Fruit fly (Drosophila melanogaster): ENCODE measurements around the gene CG42369.

The CG42369 gene

DNA sequence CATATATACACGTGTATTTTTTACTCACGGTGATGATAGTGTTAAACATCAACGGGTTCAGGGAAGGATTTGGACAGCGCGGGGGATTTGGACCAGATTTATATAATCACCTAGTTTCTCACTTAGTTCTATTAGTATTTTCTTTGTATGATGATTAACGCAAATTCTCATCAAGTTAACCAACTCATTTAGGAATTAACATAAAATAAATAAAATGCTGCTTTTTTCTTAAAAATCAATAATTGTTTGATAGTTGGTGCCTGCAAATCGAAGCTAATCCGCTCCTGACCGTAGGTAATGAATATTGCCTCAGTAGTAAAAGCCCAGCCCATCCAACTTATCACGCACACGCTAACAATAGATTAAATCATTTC is 45.3 kb downstream of the CG42369 start (continued):
- TF ChIP-seq Oaz (GFP tag; IDR thresholded peaks at IDR 0.05) (peak; percentile 70), CG42726 (GFP tag; IDR thresholded peaks at IDR 0.05; ENCODE audit: partially characterized antibody) (no peak), Sox100B (GFP tag; optimal IDR thresholded peaks at IDR 0.05) (peak; percentile 79), gem (tag; optimal IDR thresholded peaks at IDR 0.05) (peak; percentile 92), luna (GFP tag; optimal IDR thresholded peaks at IDR 0.05) (peak; percentile 73), CG32772 (GFP tag; IDR thresholded peaks at IDR 0.05) (peak; percentile 81), HLH54F (GFP tag; optimal IDR thresholded peaks at IDR 0.05) (peak; percentile 81), CG4282 (GFP tag; optimal IDR thresholded peaks at IDR 0.05) (peak; percentile 30), zfh2 (GFP tag; optimal IDR thresholded peaks at IDR 0.05) (peak; percentile 90), zen (tag; optimal IDR thresholded peaks at IDR 0.05) (peak; percentile 52), CG10209 (GFP tag; optimal IDR thresholded peaks at IDR 0.05) (peak; percentile 82), pnt (GFP tag; optimal IDR thresholded peaks at IDR 0.05) (peak; percentile 65), repo (GFP tag; optimal IDR thresholded peaks at IDR 0.05) (peak; percentile 65), dysf (GFP tag; IDR thresholded peaks at IDR 0.05) (peak; percentile 94), E2f1 (GFP tag; IDR thresholded peaks at IDR 0.05) (peak; percentile 85), CG1024 (GFP tag; IDR thresholded peaks at IDR 0.05) (peak; percentile 41), CG12299 (tag; optimal IDR thresholded peaks at IDR 0.05) (peak; percentile 87), CG7928 (GFP tag; optimal IDR thresholded peaks at IDR 0.05) (peak; percentile 52), Neu2 (GFP tag; optimal IDR thresholded peaks at IDR 0.05; ENCODE audit: borderline replicate concordance) (no peak), Hr78 (GFP tag; optimal IDR thresholded peaks at IDR 0.05) (peak in 1 of 2 experiments; percentile 60), Adf1 (GFP tag; IDR thresholded peaks at IDR 0.05) (peak; percentile 65), mld (GFP tag; IDR thresholded peaks at IDR 0.05; ENCODE audit: partially characterized antibody) (no peak), CG6689 (GFP tag; IDR thresholded peaks at IDR 0.05) (peak; percentile 82), Vsx1 (GFP tag; optimal IDR thresholded peaks at IDR 0.05) (peak; percentile 56), CG8089 (GFP tag; optimal IDR thresholded peaks at IDR 0.05) (peak; percentile 37), stwl (tag; optimal IDR thresholded peaks at IDR 0.05) (no peak), CG3065 (GFP tag; optimal IDR thresholded peaks at IDR 0.05) (peak; percentile 15), CG8944 (GFP tag; optimal IDR thresholded peaks at IDR 0.05) (peak; percentile 62), grn (GFP tag; optimal IDR thresholded peaks at IDR 0.05) (peak; percentile 89), vvl (GFP tag; IDR thresholded peaks at IDR 0.05) (peak; percentile 85), Blimp-1 (GFP tag; optimal IDR thresholded peaks at IDR 0.05) (peak; percentile 72), fu2 (GFP tag; optimal IDR thresholded peaks at IDR 0.05) (peak; percentile 77), CG9437 (GFP tag; optimal IDR thresholded peaks at IDR 0.05) (peak; percentile 27), exex (tag; optimal IDR thresholded peaks at IDR 0.05) (peak; percentile 84), CG7963 (GFP tag; IDR thresholded peaks at IDR 0.05; ENCODE audit: partially characterized antibody) (no peak), chn (GFP tag; optimal IDR thresholded peaks at IDR 0.05) (peak; percentile 65), CG12236 (GFP tag; optimal IDR thresholded peaks at IDR 0.05) (peak; percentile 29), cg (GFP tag; optimal IDR thresholded peaks at IDR 0.05) (no peak), fd96Cb (tag; optimal IDR thresholded peaks at IDR 0.05) (peak; percentile 87), tup (GFP tag; optimal IDR thresholded peaks at IDR 0.05) (peak; percentile 38), dmrt99B (tag; optimal IDR thresholded peaks at IDR 0.05) (peak; percentile 92), CG10366 (GFP tag; IDR thresholded peaks at IDR 0.05) (peak; percentile 81), sim (GFP tag; IDR thresholded peaks at IDR 0.05) (no peak; the same call in 1 of the 2 replicates), CG13775 (GFP tag; optimal IDR thresholded peaks at IDR 0.05) (peak; percentile 57), Med (GFP tag) (peak; percentile 95), CG9932 (GFP tag; IDR thresholded peaks at IDR 0.05) (peak; percentile 95), CG2889 (GFP tag; IDR thresholded peaks at IDR 0.05) (peak; percentile 71), NK7.1 (GFP tag; optimal IDR thresholded peaks at IDR 0.05) (peak; percentile 66), NC2β (GFP tag; optimal IDR thresholded peaks at IDR 0.05) (peak; percentile 43), yki (optimal IDR thresholded peaks at IDR 0.05) (no peak), ATbp (GFP tag; optimal IDR thresholded peaks at IDR 0.05) (peak; percentile 56)

All from whole organism, embryonic.